Fruit fly (Drosophila melanogaster) whole organism, prepupa: ENCODE data around the gene fipi.

ENCODE experiments used
- CG3919 ChIP-seq: fragments of 200-800 bp; sonication (Bioruptor generic); optimal IDR thresholded peaks from 3 replicates; lab custom pipeline; 2016; ENCODE audit warnings: missing biosample characterization, missing genetic modification characterization
- CG6854 ChIP-seq: fragments of 200-800 bp; sonication (Bioruptor generic); optimal IDR thresholded peaks from 2 replicates; lab custom pipeline; 2017; ENCODE audit warnings: missing biosample characterization, mild to moderate bottlenecking, missing genetic modification characterization
- CG7368 ChIP-seq: fragments of 200-800 bp; sonication (Bioruptor generic); optimal IDR thresholded peaks from 3 replicates; lab custom pipeline; 2016; ENCODE audit warnings: missing biosample characterization, missing genetic modification characterization
- CG8119 ChIP-seq: fragments of 200-800 bp; sonication (Bioruptor generic); IDR thresholded peaks from 3 replicates; pipeline ENCODE4 v1.3.6; 2022; ENCODE audit warnings: missing biosample characterization, missing genetic modification characterization
- CG8319 ChIP-seq: fragments of 200-800 bp; sonication (Bioruptor generic); optimal IDR thresholded peaks from 3 replicates; lab custom pipeline; 2016; ENCODE audit warnings: missing biosample characterization, missing genetic modification characterization
- Met ChIP-seq: fragments of 200-800 bp; sonication (Bioruptor generic); optimal IDR thresholded peaks from 3 replicates; lab custom pipeline; 2016; ENCODE audit warnings: missing biosample characterization, missing genetic modification characterization
- Sox102F ChIP-seq: fragments of 200-800 bp; sonication (Bioruptor generic); optimal IDR thresholded peaks from 2 replicates; lab custom pipeline; 2016; ENCODE audit warnings: missing biosample characterization, mild to moderate bottlenecking, missing genetic modification characterization
- Sox15 ChIP-seq: fragments of 200-800 bp; sonication (Bioruptor generic); optimal IDR thresholded peaks from 3 replicates; lab custom pipeline; 2016; ENCODE audit warnings: missing biosample characterization, missing genetic modification characterization
- dac ChIP-seq: fragments of 200-800 bp; sonication (Bioruptor generic); optimal IDR thresholded peaks from 2 replicates; lab custom pipeline; 2017; ENCODE audit warnings: missing biosample characterization, mild to moderate bottlenecking, missing genetic modification characterization
- dsx ChIP-seq: fragments of 200-800 bp; optimal IDR thresholded peaks from 3 replicates; lab custom pipeline; 2019; ENCODE audit warnings: missing biosample characterization, mild to moderate bottlenecking, missing genetic modification characterization, moderate library complexity; ENCODE audit not compliant: poor library complexity, severe bottlenecking
- fd85E ChIP-seq: fragments of 200-800 bp; sonication (Bioruptor generic); optimal IDR thresholded peaks from 3 replicates; lab custom pipeline; 2016; ENCODE audit warnings: missing biosample characterization, missing genetic modification characterization
- ss ChIP-seq, 2 experiments: fragments of 200-800 bp; sonication (Bioruptor generic); optimal IDR thresholded peaks; 2 replicates in 1 of 2; 3 replicates in 1 of 2; lab custom pipeline; 2017 to 2018; ENCODE audit warnings: mild to moderate bottlenecking in 2 of 2, missing biosample characterization in 2 of 2, missing genetic modification characterization in 2 of 2, moderate library complexity in 1 of 2
- topi ChIP-seq: fragments of 200-800 bp; sonication (Bioruptor generic); optimal IDR thresholded peaks from 3 replicates; lab custom pipeline; 2016; ENCODE audit warnings: missing biosample characterization, missing genetic modification characterization

dm6 chr2L:4812261-4813022 lies 18.6 kb upstream of the fipi start, which contains the start of gene CG15629:
- TF ChIP-seq CG8319 (GFP tag; lab: Kevin White, UChicago) (no peak), dsx (GFP tag; lab: Kevin White, UChicago) (no peak), dac (no peak), topi (GFP tag; lab: Kevin White, UChicago) (no peak), ss (GFP tag; optimal IDR thresholded peaks at IDR 0.05; lab: Kevin White, UChicago) (no peak), Sox102F (GFP tag; lab: Kevin White, UChicago) (no peak), fd85E (GFP tag; lab: Kevin White, UChicago) (no peak), CG8119 (GFP tag; lab: Robert Waterston, UW) (no peak), CG3919 (GFP tag; lab: Kevin White, UChicago) (no peak), Sox15 (GFP tag; lab: Kevin White, UChicago) (no peak), Met (GFP tag; lab: Kevin White, UChicago) (no peak), CG7368 (no peak), CG6854 (GFP tag; lab: Kevin White, UChicago) (no peak)
